Worm (Caenorhabditis elegans) whole organism, late embryonic: ENCODE results near the gene dpm-3.

Experiments used
- C08G9.2 ChIP-seq: sonication (generic microtip); optimal IDR thresholded peaks from 2 replicates; lab custom pipeline; 2016; ENCODE audit warnings: mild to moderate bottlenecking, missing genetic modification characterization, moderate library complexity, missing compliant biosample characterization
- C38D4.7 ChIP-seq: fragments of 200-800 bp; sonication (Bioruptor generic); optimal IDR thresholded peaks from 2 replicates; lab custom pipeline; 2018; ENCODE audit warnings: mild to moderate bottlenecking, missing genetic modification characterization, moderate library complexity, missing compliant biosample characterization
- F13H6.1 ChIP-seq: sonication (generic microtip); optimal IDR thresholded peaks from 2 replicates; lab custom pipeline; 2016; ENCODE audit warnings: missing genetic modification characterization, missing compliant biosample characterization
- K02D7.2 ChIP-seq: sonication (generic microtip); optimal IDR thresholded peaks from 2 replicates; lab custom pipeline; 2017; ENCODE audit warnings: mild to moderate bottlenecking, missing genetic modification characterization, missing compliant biosample characterization
- K09A11.1 ChIP-seq: sonication (generic microtip); optimal IDR thresholded peaks from 2 replicates; lab custom pipeline; 2017; ENCODE audit warnings: antibody characterized with exemption, mild to moderate bottlenecking, missing genetic modification characterization, missing compliant biosample characterization; ENCODE audit not compliant: insufficient read depth
- ahr-1 ChIP-seq: sonication (generic microtip); optimal IDR thresholded peaks from 2 replicates; lab custom pipeline; 2016; ENCODE audit warnings: missing genetic modification characterization, missing compliant biosample characterization
- ama-1 ChIP-seq: fragments of 150-350 bp; optimal IDR thresholded peaks from 2 replicates; lab custom pipeline; 2014
- ceh-14 ChIP-seq: sonication (generic microtip); optimal IDR thresholded peaks from 2 replicates; lab custom pipeline; 2016; ENCODE audit warnings: missing genotype, missing genetic modification characterization, missing compliant biosample characterization
- ceh-18 ChIP-seq: sonication (generic microtip); optimal IDR thresholded peaks from 2 replicates; lab custom pipeline; 2016; ENCODE audit warnings: missing genetic modification characterization, missing compliant biosample characterization
- ceh-2 ChIP-seq: sonication (generic microtip); optimal IDR thresholded peaks from 2 replicates; lab custom pipeline; 2016; ENCODE audit warnings: missing genotype, missing genetic modification characterization, missing compliant biosample characterization
- ceh-22 ChIP-seq: sonication (generic microtip); optimal IDR thresholded peaks from 2 replicates; lab custom pipeline; 2017; ENCODE audit warnings: missing biosample characterization, missing genetic modification characterization
- ceh-24 ChIP-seq: sonication (generic microtip); optimal IDR thresholded peaks from 2 replicates; lab custom pipeline; 2016; ENCODE audit warnings: mild to moderate bottlenecking, missing genetic modification characterization, missing compliant biosample characterization
- ceh-31 ChIP-seq: sonication (generic microtip); optimal IDR thresholded peaks from 2 replicates; lab custom pipeline; 2016; ENCODE audit warnings: missing genetic modification characterization, missing compliant biosample characterization
- ceh-34 ChIP-seq: sonication (generic microtip); optimal IDR thresholded peaks from 2 replicates; lab custom pipeline; 2016; ENCODE audit warnings: mild to moderate bottlenecking, missing genetic modification characterization, missing compliant biosample characterization
- ceh-45 ChIP-seq: fragments of 200-800 bp; sonication (Bioruptor generic); IDR thresholded peaks from 2 replicates; pipeline ENCODE4 v1.3.6; 2022; ENCODE audit warnings: missing genetic modification reagents, missing genetic modification characterization, missing compliant biosample characterization
- ceh-48 ChIP-seq: sonication (generic microtip); optimal IDR thresholded peaks from 2 replicates; lab custom pipeline; 2016; ENCODE audit warnings: missing genetic modification characterization, inconsistent platforms, missing compliant biosample characterization
- ceh-6 ChIP-seq: fragments of 200-800 bp; sonication (Bioruptor generic); optimal IDR thresholded peaks from 2 replicates; lab custom pipeline; 2018; ENCODE audit warnings: mild to moderate bottlenecking, missing genetic modification characterization, missing compliant biosample characterization
- che-1 ChIP-seq: sonication (generic microtip); optimal IDR thresholded peaks from 2 replicates; lab custom pipeline; 2016; ENCODE audit warnings: mild to moderate bottlenecking, missing genetic modification characterization, missing compliant biosample characterization
- dmd-4 ChIP-seq: sonication (generic microtip); optimal IDR thresholded peaks from 2 replicates; lab custom pipeline; 2016; ENCODE audit warnings: borderline replicate concordance, missing genetic modification characterization, missing compliant biosample characterization
- dve-1 ChIP-seq: sonication (generic microtip); optimal IDR thresholded peaks from 2 replicates; lab custom pipeline; 2017; ENCODE audit warnings: antibody characterized with exemption, mild to moderate bottlenecking, missing genetic modification characterization, missing compliant biosample characterization
- elt-2 ChIP-seq: sonication (generic microtip); optimal IDR thresholded peaks from 2 replicates; lab custom pipeline; 2016; ENCODE audit warnings: missing genetic modification reagents, missing genetic modification characterization, missing compliant biosample characterization
- ets-4 ChIP-seq: sonication (generic microtip); optimal IDR thresholded peaks from 2 replicates; lab custom pipeline; 2016; ENCODE audit warnings: missing genetic modification characterization, missing compliant biosample characterization
- eyg-1 ChIP-seq: sonication (generic microtip); optimal IDR thresholded peaks from 2 replicates; lab custom pipeline; 2016; ENCODE audit warnings: missing genotype, missing genetic modification characterization, missing compliant biosample characterization
- fax-1 ChIP-seq: sonication (generic microtip); optimal IDR thresholded peaks from 2 replicates; lab custom pipeline; 2016; ENCODE audit warnings: missing genotype, missing genetic modification characterization, missing compliant biosample characterization
- fkh-10 ChIP-seq: fragments of 150-350 bp; optimal IDR thresholded peaks from 2 replicates; lab custom pipeline; 2014; ENCODE audit warnings: missing biosample characterization, missing genetic modification reagents, missing genetic modification characterization
- fkh-6 ChIP-seq: sonication (generic microtip); optimal IDR thresholded peaks from 2 replicates; lab custom pipeline; 2016; ENCODE audit warnings: missing genetic modification characterization, missing compliant biosample characterization
- gmeb-2 ChIP-seq: sonication (generic microtip); optimal IDR thresholded peaks from 2 replicates; lab custom pipeline; 2016; ENCODE audit warnings: missing genetic modification characterization, inconsistent platforms, missing compliant biosample characterization
- hlh-13 ChIP-seq: fragments of 200-800 bp; sonication (Bioruptor generic); optimal IDR thresholded peaks from 2 replicates; lab custom pipeline; 2018; ENCODE audit warnings: mild to moderate bottlenecking, missing genetic modification characterization, missing compliant biosample characterization
- hlh-6 ChIP-seq: sonication (generic microtip); optimal IDR thresholded peaks from 2 replicates; lab custom pipeline; 2016; ENCODE audit warnings: missing genotype, missing genetic modification characterization, missing compliant biosample characterization
- hlh-8 ChIP-seq: sonication (generic microtip); optimal IDR thresholded peaks from 2 replicates; lab custom pipeline; 2016; ENCODE audit warnings: missing genotype, missing genetic modification characterization, missing compliant biosample characterization
- lim-6 ChIP-seq: sonication (generic microtip); optimal IDR thresholded peaks from 2 replicates; lab custom pipeline; 2016; ENCODE audit warnings: missing genetic modification characterization, missing compliant biosample characterization
- lin-11 ChIP-seq: fragments of 200-800 bp; sonication (Bioruptor generic); optimal IDR thresholded peaks from 2 replicates; lab custom pipeline; 2018; ENCODE audit warnings: mild to moderate bottlenecking, missing genetic modification characterization, missing compliant biosample characterization
- mec-3 ChIP-seq: sonication (generic microtip); optimal IDR thresholded peaks from 2 replicates; lab custom pipeline; 2016; ENCODE audit warnings: borderline replicate concordance, missing genetic modification characterization, missing compliant biosample characterization
- nfya-1 ChIP-seq: sonication (generic microtip); optimal IDR thresholded peaks from 2 replicates; lab custom pipeline; 2017; ENCODE audit warnings: missing genetic modification characterization, mild to moderate bottlenecking, missing compliant biosample characterization, antibody characterized with exemption, moderate library complexity
- nhr-232 ChIP-seq: sonication (generic microtip); optimal IDR thresholded peaks from 2 replicates; lab custom pipeline; 2016; ENCODE audit warnings: missing genetic modification characterization, missing compliant biosample characterization
- pag-3 ChIP-seq: sonication (generic microtip); optimal IDR thresholded peaks from 2 replicates; lab custom pipeline; 2016; ENCODE audit warnings: missing compliant biosample characterization, missing genetic modification characterization, borderline replicate concordance
- pat-9 ChIP-seq: fragments of 200-800 bp; sonication (Bioruptor generic); optimal IDR thresholded peaks from 2 replicates; lab custom pipeline; 2018; ENCODE audit warnings: mild to moderate bottlenecking, missing genetic modification characterization, moderate library complexity, missing compliant biosample characterization
- pax-1 ChIP-seq: fragments of 150-350 bp; optimal IDR thresholded peaks from 2 replicates; lab custom pipeline; 2014; ENCODE audit warnings: missing biosample characterization, missing genetic modification characterization
- pha-4 ChIP-seq: fragments of 150-350 bp; optimal IDR thresholded peaks from 2 replicates; lab custom pipeline; 2018; ENCODE audit warnings: missing biosample characterization, missing genetic modification reagents, missing genetic modification characterization
- pqm-1 ChIP-seq: sonication (generic microtip); optimal IDR thresholded peaks from 2 replicates; lab custom pipeline; 2016; ENCODE audit warnings: missing genetic modification characterization, missing compliant biosample characterization
- pros-1 ChIP-seq: fragments of 150-350 bp; optimal IDR thresholded peaks from 2 replicates; lab custom pipeline; 2014; ENCODE audit warnings: missing biosample characterization, missing genetic modification reagents, missing genetic modification characterization
- ref-2 ChIP-seq: sonication (generic microtip); optimal IDR thresholded peaks from 2 replicates; lab custom pipeline; 2016; ENCODE audit warnings: missing genetic modification characterization, missing compliant biosample characterization
- rnt-1 ChIP-seq: sonication (generic microtip); optimal IDR thresholded peaks from 2 replicates; lab custom pipeline; 2016; ENCODE audit warnings: missing genetic modification characterization, missing compliant biosample characterization
- sox-2 ChIP-seq: fragments of 200-800 bp; sonication (Bioruptor generic); IDR thresholded peaks from 2 replicates; pipeline ENCODE4 v1.3.6; 2022; ENCODE audit warnings: missing genetic modification reagents, missing genetic modification characterization, missing compliant biosample characterization
- sox-4 ChIP-seq: sonication (generic microtip); optimal IDR thresholded peaks from 2 replicates; lab custom pipeline; 2017; ENCODE audit warnings: mild to moderate bottlenecking, missing genetic modification characterization, inconsistent platforms, missing compliant biosample characterization
- syd-9 ChIP-seq: sonication (generic microtip); optimal IDR thresholded peaks from 2 replicates; lab custom pipeline; 2016; ENCODE audit warnings: mild to moderate bottlenecking, missing genetic modification characterization, moderate library complexity, missing compliant biosample characterization
- tbx-7 ChIP-seq: sonication (generic microtip); optimal IDR thresholded peaks from 2 replicates; lab custom pipeline; 2016; ENCODE audit warnings: missing genotype, missing genetic modification characterization, missing compliant biosample characterization
- ttx-3 ChIP-seq: sonication (generic microtip); optimal IDR thresholded peaks from 2 replicates; lab custom pipeline; 2016; ENCODE audit warnings: missing genetic modification reagents, missing genetic modification characterization, missing compliant biosample characterization
- unc-3 ChIP-seq, 2 experiments: fragments of 200-800 bp in 1 of 2; sonication (Bioruptor generic) in 1 of 2; sonication (generic microtip) in 1 of 2; conservative IDR thresholded peaks in 1 of 2; optimal IDR thresholded peaks in 1 of 2; 2 replicates each; pipeline versions ENCODE4 v1.3.6 to Lab custom; 2016 to 2022; ENCODE audit warnings: missing compliant biosample characterization in 2 of 2, missing genetic modification characterization in 2 of 2, missing genetic modification reagents in 1 of 2
- unc-42 ChIP-seq: sonication (generic microtip); optimal IDR thresholded peaks from 2 replicates; lab custom pipeline; 2016; ENCODE audit warnings: missing genotype, missing genetic modification characterization, missing compliant biosample characterization
- unc-55 ChIP-seq: sonication (generic microtip); optimal IDR thresholded peaks from 2 replicates; lab custom pipeline; 2017; ENCODE audit warnings: missing biosample characterization, missing genetic modification reagents, missing genetic modification characterization
- ztf-16 ChIP-seq: sonication (generic microtip); optimal IDR thresholded peaks from 2 replicates; lab custom pipeline; 2017; ENCODE audit warnings: missing genetic modification characterization, missing compliant biosample characterization

The dpm-3 gene

DNA sequence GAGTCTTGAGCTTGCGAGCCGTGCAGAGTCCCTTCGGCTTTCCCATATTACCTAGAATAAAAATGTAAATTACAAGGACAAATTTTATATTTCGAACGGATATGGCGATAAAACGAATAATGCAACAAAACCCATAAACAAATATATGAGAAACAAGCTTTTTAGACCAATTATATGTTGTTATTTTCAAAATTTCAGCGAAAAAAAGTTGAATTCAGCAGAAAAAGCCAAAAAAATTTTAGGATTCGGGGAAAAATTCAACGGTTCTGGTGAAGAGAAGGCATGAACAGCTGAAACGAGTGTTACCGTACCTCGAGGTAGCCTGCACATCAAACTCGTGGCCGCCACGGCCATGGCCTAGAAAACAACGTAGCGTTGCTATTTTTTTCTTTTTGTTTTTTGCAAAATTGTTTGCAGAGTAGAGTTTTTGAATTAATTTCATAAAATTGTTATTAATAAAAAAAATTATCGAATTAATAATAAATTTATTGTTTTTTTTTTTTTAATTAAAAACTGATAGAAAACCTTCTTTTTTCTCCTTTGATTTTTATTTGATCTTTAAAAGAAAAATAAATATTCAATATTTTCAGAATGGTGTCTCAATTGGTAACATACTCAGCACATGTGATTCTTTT, at the start of gene dpm-3, which contains the start of gene rps-23:
TSS of gene dpm-3 (plus strand) at position 585 of the 635 bp plus-strand sequence.
TSS of gene rps-23 (minus strand) at position 51 of the 635 bp plus-strand sequence.
- peak; percentile 69 for TF ChIP-seq unc-42 (tag; lab: Kevin White, UChicago)
- peak; percentile 35 for TF ChIP-seq ceh-14 (tag; lab: Kevin White, UChicago)
- no peak for TF ChIP-seq fkh-10
- no peak for TF ChIP-seq gmeb-2 (tag; lab: Kevin White, UChicago)
- TF ChIP-seq hlh-13 (GFP tag; lab: Kevin White, UChicago), result peak; percentile 57
- TF ChIP-seq dve-1 (tag; lab: Kevin White, UChicago), result peak; percentile 62
- TF ChIP-seq pros-1 (tag; lab: Kevin White, UChicago), result no peak
- TF ChIP-seq ceh-31 (tag; lab: Kevin White, UChicago), result peak; percentile 95
- TF ChIP-seq nhr-232 (tag; lab: Kevin White, UChicago), result no peak
- no peak for TF ChIP-seq pha-4 (tag; lab: Kevin White, UChicago)
- TF ChIP-seq pat-9, result no peak
- no peak for TF ChIP-seq ceh-24
- TF ChIP-seq ets-4 (tag; lab: Kevin White, UChicago), result peak; percentile 93
- TF ChIP-seq unc-55, result peak; percentile 46
- TF ChIP-seq sox-2, result no peak
- peak; percentile 90 for TF ChIP-seq ceh-2 (tag; lab: Kevin White, UChicago)
- TF ChIP-seq ref-2 (tag; lab: Kevin White, UChicago), result peak; percentile 70
- TF ChIP-seq fax-1 (tag; lab: Kevin White, UChicago), result peak; percentile 76
- no peak for TF ChIP-seq pag-3
- peak; percentile 84 for TF ChIP-seq lim-6 (tag; lab: Kevin White, UChicago)
- peak; percentile 76 for TF ChIP-seq fkh-6 (tag; lab: Kevin White, UChicago)
- TF ChIP-seq ceh-22 (tag; lab: Kevin White, UChicago), result no peak
- TF ChIP-seq K02D7.2 (tag; lab: Kevin White, UChicago), result no peak
- TF ChIP-seq unc-3 (GFP tag; conservative IDR thresholded peaks at IDR 0.05; lab: Robert Waterston, UW), result 0 out of 2 replicates have a peak, but pooled peaks have one; percentile 22
- TF ChIP-seq unc-3 (tag; optimal IDR thresholded peaks at IDR 0.05; lab: Kevin White, UChicago), result no peak
- peak; percentile 67 for TF ChIP-seq ceh-34 (tag; lab: Kevin White, UChicago)
- TF ChIP-seq lin-11 (tag; lab: Kevin White, UChicago), result no peak
- TF ChIP-seq ama-1 (lab: Kevin White, UChicago), result no peak
- TF ChIP-seq pqm-1 (tag; lab: Kevin White, UChicago), result peak; percentile 49
- no peak for TF ChIP-seq sox-4 (tag; lab: Kevin White, UChicago)
- peak; percentile 82 for TF ChIP-seq rnt-1 (tag; lab: Kevin White, UChicago)
- TF ChIP-seq ceh-6 (GFP tag; lab: Kevin White, UChicago), result no peak
- peak; percentile 36 for TF ChIP-seq ttx-3 (tag; lab: Kevin White, UChicago)
- no peak for TF ChIP-seq dmd-4 (tag; lab: Kevin White, UChicago)
- no peak for TF ChIP-seq K09A11.1 (tag; lab: Kevin White, UChicago)
- no peak for TF ChIP-seq ahr-1 (tag; lab: Kevin White, UChicago)
- peak; percentile 37 for TF ChIP-seq F13H6.1 (tag; lab: Kevin White, UChicago)
- peak; percentile 38 for TF ChIP-seq ztf-16 (tag; lab: Kevin White, UChicago)
- peak; percentile 19 for TF ChIP-seq eyg-1 (tag; lab: Kevin White, UChicago)
- TF ChIP-seq ceh-48 (tag; lab: Kevin White, UChicago), result no peak
- TF ChIP-seq ceh-45 (GFP tag; lab: Robert Waterston, UW), result no peak
- TF ChIP-seq hlh-6 (tag; lab: Kevin White, UChicago), result peak; percentile 20
- peak; percentile 26 for TF ChIP-seq che-1 (tag; lab: Kevin White, UChicago)
- TF ChIP-seq mec-3 (tag; lab: Kevin White, UChicago), result no peak
- peak; percentile 64 for TF ChIP-seq tbx-7 (tag; lab: Kevin White, UChicago)
- no peak for TF ChIP-seq C38D4.7 (GFP tag; lab: Kevin White, UChicago)
- TF ChIP-seq ceh-18 (tag; lab: Kevin White, UChicago), result peak; percentile 64
- TF ChIP-seq nfya-1, result peak; percentile 90
- TF ChIP-seq elt-2 (tag; lab: Kevin White, UChicago), result peak; percentile 70
- TF ChIP-seq syd-9 (tag; lab: Kevin White, UChicago), result no peak
- TF ChIP-seq pax-1, result peak; percentile 69
- peak; percentile 75 for TF ChIP-seq hlh-8 (tag; lab: Kevin White, UChicago)
- peak; percentile 92 for TF ChIP-seq C08G9.2 (tag; lab: Kevin White, UChicago)
